Fruit fly (Drosophila melanogaster): Measurements from ENCODE around the gene CG6118.

DNA sequence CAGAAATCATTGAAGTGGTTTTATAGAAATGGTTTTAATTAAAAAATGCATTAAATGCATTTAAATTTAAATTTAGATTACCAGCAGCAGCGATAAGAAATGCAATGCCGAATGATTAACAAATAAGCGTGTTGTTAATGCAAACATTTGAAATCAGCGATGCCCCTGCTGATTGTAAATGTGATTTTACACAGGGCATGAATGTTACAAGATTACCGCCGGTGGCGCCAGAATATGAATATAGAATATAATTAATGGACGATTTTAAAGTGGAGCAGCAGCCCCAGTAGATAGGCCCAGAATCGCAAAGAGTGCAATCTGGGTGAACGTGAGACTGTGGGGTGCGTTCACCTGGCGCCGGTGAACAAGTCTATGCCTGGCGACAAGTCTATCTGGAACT, 11.6 kb upstream of the CG6118 start:
- no peak for TF ChIP-seq CG12605 (GFP tag; IDR thresholded peaks at IDR 0.05)
- no peak for TF ChIP-seq CG8301 (tag; optimal IDR thresholded peaks at IDR 0.05)
- TF ChIP-seq Pif1A (GFP tag; optimal IDR thresholded peaks at IDR 0.05) = no peak
- TF ChIP-seq D1 (tag; optimal IDR thresholded peaks at IDR 0.05) = no peak
- TF ChIP-seq CG34367 (tag; optimal IDR thresholded peaks at IDR 0.05) = no peak
- no peak for TF ChIP-seq Pif1B (GFP tag; optimal IDR thresholded peaks at IDR 0.05)

All from whole organism, pupa.